Worm (Caenorhabditis elegans): ENCODE results near the gene Y38H8A.1.

Gene Y38H8A.1

DNA sequence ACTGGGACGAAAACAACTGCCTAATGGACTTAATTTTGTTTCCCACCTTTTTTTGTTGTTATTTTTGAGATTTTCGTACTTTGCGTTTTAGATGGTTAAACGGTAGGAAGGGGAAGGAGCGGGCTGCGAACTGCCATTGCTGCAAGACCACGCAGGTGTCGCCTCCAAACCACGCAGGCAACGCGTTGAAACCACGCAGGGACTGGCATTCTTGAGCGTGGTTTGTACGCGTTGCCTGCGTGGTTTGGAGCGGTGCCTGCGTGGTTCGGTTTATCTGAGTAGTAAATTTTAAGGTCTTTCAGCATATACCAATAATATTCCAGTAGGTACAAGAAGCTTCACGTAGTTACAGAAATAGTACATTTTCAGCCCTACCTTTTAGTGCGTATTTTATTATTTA lies 26.4 kb upstream of the Y38H8A.1 start:
- TF ChIP-seq cebp-2 (GFP tag; IDR thresholded peaks at IDR 0.05) (peak; percentile 91), ztf-25 (GFP tag; IDR thresholded peaks at IDR 0.05) (0 out of 2 replicates have a peak, but pooled peaks have one; percentile 44), Y95B8A.8 (GFP tag; IDR thresholded peaks at IDR 0.05) (0 out of 2 replicates have a peak, but pooled peaks have one; percentile 12)

DNA sequence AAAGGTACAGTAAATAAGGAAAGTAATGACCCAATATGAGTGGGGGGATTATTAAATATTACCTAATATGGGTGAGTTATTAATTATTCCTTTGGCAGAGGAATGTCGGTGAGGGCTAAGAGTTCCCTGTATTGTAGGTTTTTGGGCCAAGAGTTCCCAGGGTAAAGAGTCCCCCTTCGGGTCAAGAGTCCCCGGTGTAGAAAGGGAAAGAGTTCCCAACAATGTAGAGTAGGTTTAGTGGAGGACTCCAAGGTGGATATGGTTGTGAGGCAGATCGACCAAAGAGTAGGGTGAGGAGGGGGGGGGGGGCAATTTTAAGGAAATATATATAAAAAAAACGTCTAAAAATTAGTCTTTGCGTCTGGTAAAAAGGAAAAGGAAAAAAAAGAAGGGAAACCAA lies 25.7 kb upstream of the Y38H8A.1 start:
- 0 out of 2 replicates have a peak, but pooled peaks have one; percentile 30 for TF ChIP-seq D2030.7 (GFP tag; IDR thresholded peaks at IDR 0.05)
- TF ChIP-seq ceh-40 (GFP tag; IDR thresholded peaks at IDR 0.05), result 0 out of 2 replicates have a peak, but pooled peaks have one; percentile 44
- no peak for TF ChIP-seq T07F8.4 (tag; optimal IDR thresholded peaks at IDR 0.05)
- TF ChIP-seq K11D2.4 (GFP tag; IDR thresholded peaks at IDR 0.05), result no peak
- no peak for TF ChIP-seq sdz-38 (tag; optimal IDR thresholded peaks at IDR 0.05)
- TF ChIP-seq hsf-1 (GFP tag; IDR thresholded peaks at IDR 0.05), result no peak
- TF ChIP-seq Y53F4B.3 (GFP tag; IDR thresholded peaks at IDR 0.05), result no peak
- peak; percentile 33; the same call in 1 of the 2 replicates for TF ChIP-seq attf-6 (GFP tag; IDR thresholded peaks at IDR 0.05)
- no peak for TF ChIP-seq tbx-9 (tag; optimal IDR thresholded peaks at IDR 0.05; ENCODE audit: borderline replicate concordance)
- TF ChIP-seq F57C9.4 (tag; optimal IDR thresholded peaks at IDR 0.05), result no peak
- TF ChIP-seq B0035.1 (tag; optimal IDR thresholded peaks at IDR 0.05), result no peak
- 0 out of 2 replicates have a peak, but pooled peaks have one; percentile 69 for TF ChIP-seq cebp-2 (GFP tag; IDR thresholded peaks at IDR 0.05)
- TF ChIP-seq F37B4.10 (GFP tag; IDR thresholded peaks at IDR 0.05), result no peak
- no peak for TF ChIP-seq lsl-1 (GFP tag; optimal IDR thresholded peaks at IDR 0.05)
- no peak for TF ChIP-seq F33H1.4 (GFP tag; IDR thresholded peaks at IDR 0.05)
- no peak for TF ChIP-seq gei-17 (GFP tag; optimal IDR thresholded peaks at IDR 0.05)
- TF ChIP-seq lsy-27 (tag; optimal IDR thresholded peaks at IDR 0.05; ENCODE audit: borderline replicate concordance, insufficient read depth), result no peak
- no peak for TF ChIP-seq bed-1 (GFP tag; IDR thresholded peaks at IDR 0.05)
- no peak for TF ChIP-seq C17E4.6 (GFP tag; IDR thresholded peaks at IDR 0.05)
- TF ChIP-seq Y67H2A.10 (GFP tag; conservative IDR thresholded peaks at IDR 0.05), result no peak
- TF ChIP-seq hmg-20 (GFP tag; IDR thresholded peaks at IDR 0.05), result no peak
- peak; percentile 51; the same call in 1 of the 2 replicates for TF ChIP-seq madf-6 (GFP tag; IDR thresholded peaks at IDR 0.05)
- no peak for TF ChIP-seq F55B11.4 (tag; optimal IDR thresholded peaks at IDR 0.05; ENCODE audit: borderline replicate concordance, insufficient read depth)

DNA sequence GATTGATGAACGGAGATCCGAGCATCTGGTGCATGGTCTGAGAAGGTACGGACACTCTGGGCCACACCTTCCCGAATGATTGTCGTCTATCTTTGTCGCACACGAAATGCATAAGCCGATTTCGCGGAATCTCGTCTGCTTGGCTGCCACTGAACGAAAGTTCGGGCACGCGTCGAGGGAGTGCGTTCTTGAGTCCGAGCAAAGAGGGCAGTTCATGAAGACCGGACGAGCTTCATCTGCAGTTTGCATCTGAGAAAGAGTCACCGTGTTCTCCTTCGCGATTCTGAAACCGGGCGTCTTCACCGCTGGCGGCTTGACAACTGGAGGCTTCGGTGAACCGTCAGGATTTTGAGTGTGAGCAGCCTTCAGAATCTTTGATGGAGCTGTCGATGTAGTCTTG lies 24.3 kb upstream of the Y38H8A.1 start:
- no peak for TF ChIP-seq let-607 (tag; optimal IDR thresholded peaks at IDR 0.05)
- TF ChIP-seq zfh-2 (GFP tag; conservative IDR thresholded peaks at IDR 0.05), result peak; percentile 69

DNA sequence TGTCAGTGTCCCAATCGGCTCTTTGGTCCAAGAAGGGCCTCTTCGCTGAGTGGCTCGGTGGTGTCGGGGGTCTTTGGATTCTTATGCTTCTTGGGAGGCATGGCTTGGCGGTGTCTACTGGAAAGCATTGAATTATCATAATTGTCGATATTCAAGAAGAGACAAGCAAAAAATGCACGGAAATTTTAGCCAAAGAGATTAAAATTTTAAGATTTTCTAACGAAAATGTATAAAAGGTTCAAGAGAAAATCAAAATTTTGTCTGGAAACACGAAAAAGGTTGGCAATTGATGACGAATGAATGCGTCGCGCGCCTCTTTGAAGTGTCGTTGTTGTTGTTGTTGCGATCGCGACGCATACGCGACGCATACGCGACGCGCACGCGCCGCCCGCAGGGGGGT lies 21.7 kb upstream of the Y38H8A.1 start, which contains the start of gene Y38H8A.12:
Y38H8A.12 (minus strand) TSS at position 101 of the 400 bp plus-strand sequence.
- TF ChIP-seq ccch-3 (GFP tag; optimal IDR thresholded peaks at IDR 0.05) (no peak), F10E7.11 (tag; optimal IDR thresholded peaks at IDR 0.05) (no peak), ceh-58 (GFP tag; IDR thresholded peaks at IDR 0.05) (no peak)

DNA sequence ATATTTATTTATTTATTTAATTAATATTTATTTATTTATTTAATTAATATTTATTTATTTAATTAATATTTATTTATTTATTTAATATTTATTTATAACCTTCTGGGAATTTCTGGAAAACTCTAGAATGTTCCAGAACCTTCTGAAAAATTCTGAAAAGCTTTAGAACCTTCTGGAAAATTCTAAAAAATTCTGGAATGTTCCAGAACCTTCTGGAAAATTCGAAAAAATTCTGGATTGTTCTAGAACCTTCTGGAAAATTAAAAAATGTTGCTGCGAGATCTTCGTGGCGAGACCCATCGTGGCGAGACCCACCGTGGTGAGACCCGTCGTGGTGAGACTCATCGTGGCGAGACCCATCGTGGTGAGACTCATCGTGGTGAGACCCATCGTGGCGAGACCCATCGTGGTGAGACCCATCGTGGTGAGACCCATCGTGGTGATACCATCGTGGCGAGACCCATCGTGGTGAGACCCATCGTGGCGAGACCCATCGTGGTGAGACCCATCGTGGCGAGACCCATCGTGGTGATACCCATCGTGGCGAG lies 20.3 kb upstream of the Y38H8A.1 start:
- TF ChIP-seq hsf-1 (GFP tag; IDR thresholded peaks at IDR 0.05), result peak; percentile 94
- TF ChIP-seq cebp-2 (GFP tag; IDR thresholded peaks at IDR 0.05), result peak; percentile 82; the same call in 1 of the 2 replicates
- TF ChIP-seq egrh-3 (GFP tag; IDR thresholded peaks at IDR 0.05), result peak; percentile 51; the same call in 1 of the 2 replicates
- peak; percentile 37 for TF ChIP-seq F33H1.4 (GFP tag; IDR thresholded peaks at IDR 0.05)
